Fruit fly (Drosophila melanogaster) whole organism: ENCODE results near the gene alpha-Est10.

Experiments
- psq ChIP-seq: fragments of >200 bp; optimal IDR thresholded peaks from 2 replicates; lab custom pipeline; 2017
- usp ChIP-seq: fragments of >200 bp; optimal IDR thresholded peaks from 2 replicates; lab custom pipeline; 2017; ENCODE audit warnings: missing biosample characterization, missing genetic modification characterization, mixed read lengths

DNA sequence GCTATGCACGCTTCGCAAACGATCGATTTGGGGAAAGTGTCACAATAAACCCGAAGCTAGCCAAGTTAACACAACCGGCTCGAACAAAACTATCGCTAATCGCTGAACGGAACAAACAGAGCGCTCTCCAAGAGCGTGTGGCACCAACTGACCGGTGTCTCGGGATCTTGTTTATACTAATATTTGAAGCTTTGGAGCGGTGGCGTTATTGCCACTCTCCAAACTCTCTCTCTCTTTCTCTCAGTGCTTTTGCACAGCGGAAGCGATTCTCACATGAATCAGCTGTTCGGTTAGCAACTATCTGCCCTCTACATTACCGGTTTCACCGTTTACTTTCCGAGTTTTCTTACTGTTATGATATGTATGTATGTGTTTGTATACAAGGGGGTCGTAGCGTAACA lies 2.2 kb downstream of the alpha-Est10 start:
- TF ChIP-seq psq (lab: Kevin White, UChicago) (no peak), usp (GFP tag; lab: Kevin White, UChicago) (no peak)
